Worm (Caenorhabditis elegans) whole organism, midembryonic: ENCODE measurements around the gene F21F8.5.

ENCODE experiments used
- flt-1 ChIP-seq: fragments of 200-800 bp; sonication (Bioruptor generic); IDR thresholded peaks from 2 replicates; pipeline ENCODE4 v1.3.6; 2022; ENCODE audit warnings: missing genetic modification characterization, missing compliant biosample characterization
- ref-1 ChIP-seq: fragments of 200-800 bp; sonication (Bioruptor generic); conservative IDR thresholded peaks from 2 replicates; pipeline ENCODE4 v1.3.6; 2022; ENCODE audit warnings: missing genetic modification reagents, missing genetic modification characterization, missing compliant biosample characterization
- tab-1 ChIP-seq: fragments of 200-800 bp; sonication (Bioruptor generic); IDR thresholded peaks from 2 replicates; pipeline ENCODE4 v1.3.6; 2022; ENCODE audit warnings: missing genetic modification characterization, missing compliant biosample characterization

DNA sequence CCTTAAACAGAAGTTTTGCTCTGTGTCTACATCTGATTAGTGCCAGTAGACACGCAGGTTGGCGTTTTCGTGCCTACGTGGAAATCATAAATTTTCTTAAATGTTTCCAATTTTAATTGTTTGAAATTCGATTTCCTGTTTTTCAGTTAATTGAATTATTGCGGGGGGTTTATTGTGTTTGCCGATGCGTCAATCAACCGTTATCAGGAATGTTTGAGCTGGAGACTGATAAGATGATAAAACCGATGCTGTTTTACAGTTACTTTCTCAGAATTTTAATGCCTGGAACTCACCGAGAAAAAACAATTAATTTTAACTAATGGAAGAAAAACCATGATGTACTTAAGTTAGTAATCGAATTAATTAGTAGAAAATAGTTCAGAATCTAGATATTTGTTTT, 49.0 kb downstream of the F21F8.5 start:
- no peak for TF ChIP-seq flt-1 (GFP tag; lab: Robert Waterston, UW)
- no peak for TF ChIP-seq ref-1 (GFP tag; lab: Robert Waterston, UW)
- no peak for TF ChIP-seq tab-1 (GFP tag; lab: Robert Waterston, UW)
